Worm (Caenorhabditis elegans) whole organism, mixed stage, embryonic: ENCODE measurements around the gene str-175.

Experiments used
- bed-3 ChIP-seq: fragments of 200-800 bp; sonication (Bioruptor generic); optimal IDR thresholded peaks from 3 replicates; lab custom pipeline; 2018; ENCODE audit warnings: mild to moderate bottlenecking, missing genetic modification characterization, moderate library complexity, missing compliant biosample characterization
- ham-2 ChIP-seq: fragments of 200-800 bp; sonication (Bioruptor generic); optimal IDR thresholded peaks from 2 replicates; lab custom pipeline; 2018; ENCODE audit warnings: mild to moderate bottlenecking, missing genetic modification characterization, missing compliant biosample characterization
- lsy-2 ChIP-seq: fragments of 150-350 bp; optimal IDR thresholded peaks from 2 replicates; lab custom pipeline; 2014; ENCODE audit warnings: missing biosample characterization, missing genetic modification characterization
- mls-2 ChIP-seq: sonication (generic microtip); optimal IDR thresholded peaks from 2 replicates; lab custom pipeline; 2016; ENCODE audit warnings: mild to moderate bottlenecking, missing genetic modification characterization, moderate library complexity, missing compliant biosample characterization
- nhr-237 ChIP-seq: fragments of 150-350 bp; optimal IDR thresholded peaks from 2 replicates; lab custom pipeline; 2014; ENCODE audit warnings: missing biosample characterization, missing genetic modification characterization
- nhr-28 ChIP-seq: fragments of 150-350 bp; optimal IDR thresholded peaks from 2 replicates; lab custom pipeline; 2014; ENCODE audit warnings: missing biosample characterization, missing genetic modification characterization
- sem-2 ChIP-seq: fragments of 200-800 bp; sonication (Bioruptor generic); optimal IDR thresholded peaks from 2 replicates; lab custom pipeline; 2018; ENCODE audit warnings: mild to moderate bottlenecking, missing genetic modification characterization, missing compliant biosample characterization
- snpc-4 ChIP-seq: fragments of 150-350 bp; optimal IDR thresholded peaks from 2 replicates; lab custom pipeline; 2014; ENCODE audit warnings: missing biosample characterization, missing genetic modification characterization
- unc-39 ChIP-seq: fragments of 150-350 bp; optimal IDR thresholded peaks from 2 replicates; lab custom pipeline; 2014; ENCODE audit warnings: missing biosample characterization, missing genetic modification characterization
- unc-62 ChIP-seq: fragments of 150-350 bp; optimal IDR thresholded peaks from 2 replicates; lab custom pipeline; 2014; ENCODE audit warnings: missing biosample characterization, missing genetic modification reagents, missing genetic modification characterization
- zip-8 ChIP-seq: fragments of 150-350 bp; optimal IDR thresholded peaks from 2 replicates; lab custom pipeline; 2014; ENCODE audit warnings: missing biosample characterization, missing genetic modification characterization
- ztf-11 ChIP-seq: fragments of 150-350 bp; optimal IDR thresholded peaks from 2 replicates; lab custom pipeline; 2014; ENCODE audit warnings: missing biosample characterization, missing genetic modification characterization

DNA sequence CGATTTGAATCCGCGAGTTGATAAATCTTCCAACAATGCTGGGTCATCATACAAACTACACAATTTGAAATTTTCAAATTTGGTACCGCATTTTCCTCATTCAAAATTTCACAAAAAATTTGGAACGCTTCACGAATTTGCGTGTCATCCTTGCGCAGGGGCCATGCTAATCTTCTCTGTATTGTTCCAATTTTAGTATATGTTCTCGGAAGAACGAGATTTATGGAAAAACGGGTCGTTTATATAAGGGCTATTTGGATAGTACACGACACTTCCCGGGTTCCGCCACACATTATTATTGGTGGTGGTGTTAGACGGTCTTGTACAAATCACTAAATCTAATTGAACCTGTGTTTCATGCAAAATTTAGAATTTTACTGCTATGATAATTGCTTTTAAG, 15.0 kb upstream of the str-175 start:
- TF ChIP-seq unc-39 (tag; lab: Kevin White, UChicago): no peak
- TF ChIP-seq zip-8: no peak
- no peak for TF ChIP-seq bed-3 (GFP tag; lab: Kevin White, UChicago)
- no peak for TF ChIP-seq mls-2 (tag; lab: Kevin White, UChicago)
- TF ChIP-seq nhr-28 (tag; lab: Kevin White, UChicago): no peak
- no peak for TF ChIP-seq unc-62
- TF ChIP-seq lsy-2: no peak
- TF ChIP-seq snpc-4: no peak
- TF ChIP-seq ham-2: no peak
- no peak for TF ChIP-seq ztf-11 (tag; lab: Kevin White, UChicago)
- no peak for TF ChIP-seq nhr-237 (tag; lab: Kevin White, UChicago)
- TF ChIP-seq sem-2 (GFP tag; lab: Kevin White, UChicago): no peak
